Fruit fly (Drosophila melanogaster): ENCODE results near the gene acs.

The acs gene

DNA sequence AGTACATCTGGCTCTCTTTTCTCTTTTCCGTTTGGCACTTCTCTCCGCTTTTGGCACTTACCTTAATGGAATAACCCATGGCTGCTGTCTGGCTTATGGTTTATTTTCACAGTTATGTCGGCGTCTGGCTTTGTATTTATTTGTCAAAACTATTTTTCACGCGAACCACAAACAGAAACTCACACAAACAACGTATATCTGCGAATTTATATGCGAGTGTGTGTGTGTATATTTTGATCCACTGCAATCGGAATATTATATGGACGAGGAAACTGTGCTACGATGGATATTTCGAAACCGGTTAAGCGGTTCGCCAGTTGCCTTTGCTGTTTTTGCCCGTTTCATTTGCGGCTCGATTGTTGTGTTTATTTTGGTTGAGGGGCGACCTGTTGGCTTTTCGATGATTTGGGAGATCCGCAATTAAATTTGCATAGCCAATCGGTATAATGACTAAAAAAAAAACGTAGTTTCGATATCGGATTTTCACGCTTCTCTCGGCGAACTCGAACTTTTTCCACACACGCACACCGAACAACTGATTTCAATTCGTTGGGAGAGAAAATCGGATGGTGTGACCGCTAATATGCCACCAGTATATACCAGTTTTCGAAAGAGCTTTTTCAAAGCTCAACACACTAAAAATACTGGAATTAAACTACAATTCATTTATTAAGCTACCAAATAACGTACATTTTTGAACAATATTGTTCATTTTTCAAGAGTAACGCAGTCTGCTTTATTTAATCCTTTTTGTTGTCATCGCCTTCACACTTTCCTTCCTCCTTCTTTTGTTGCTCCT lies 1.7 kb upstream of the acs start, which contains the start of gene CG1927 (continued):
- no peak for TF ChIP-seq Hand (GFP tag; optimal IDR thresholded peaks at IDR 0.05)
- TF ChIP-seq jumu (GFP tag; optimal IDR thresholded peaks at IDR 0.05): no peak
- no peak for TF ChIP-seq trh (GFP tag; optimal IDR thresholded peaks at IDR 0.05)
- no peak for TF ChIP-seq CG8765 (GFP tag; IDR thresholded peaks at IDR 0.05)
- TF ChIP-seq CG12769 (tag; optimal IDR thresholded peaks at IDR 0.05): peak; percentile 43
- TF ChIP-seq sug (tag; optimal IDR thresholded peaks at IDR 0.05): no peak
- TF ChIP-seq sd (tag; optimal IDR thresholded peaks at IDR 0.05): peak; percentile 22
- TF ChIP-seq CG10462 (GFP tag; optimal IDR thresholded peaks at IDR 0.05): no peak
- TF ChIP-seq mam (GFP tag; optimal IDR thresholded peaks at IDR 0.05): no peak
- no peak for TF ChIP-seq gsb-n (tag; optimal IDR thresholded peaks at IDR 0.05)
- TF ChIP-seq ewg (GFP tag; optimal IDR thresholded peaks at IDR 0.05): no peak
- TF ChIP-seq CG13894 (tag; optimal IDR thresholded peaks at IDR 0.05): peak; percentile 64
- TF ChIP-seq vvl (GFP tag; IDR thresholded peaks at IDR 0.05): peak; percentile 75
- TF ChIP-seq CG14860 (GFP tag; IDR thresholded peaks at IDR 0.05; ENCODE audit: partially characterized antibody): no peak
- TF ChIP-seq CG15011 (GFP tag; optimal IDR thresholded peaks at IDR 0.05): no peak
- no peak for TF ChIP-seq CG5953 (GFP tag; IDR thresholded peaks at IDR 0.05)
- 0 out of 3 replicates have a peak, but pooled peaks have one; percentile 28 for TF ChIP-seq ci (GFP tag; IDR thresholded peaks at IDR 0.05)
- no peak for TF ChIP-seq nau (GFP tag; optimal IDR thresholded peaks at IDR 0.05)
- no peak for TF ChIP-seq CG2120 (GFP tag; optimal IDR thresholded peaks at IDR 0.05)
- TF ChIP-seq CG10654 (GFP tag; optimal IDR thresholded peaks at IDR 0.05): no peak
- TF ChIP-seq stwl (tag; optimal IDR thresholded peaks at IDR 0.05): no peak
- TF ChIP-seq Sox102F (GFP tag; optimal IDR thresholded peaks at IDR 0.05): no peak
- no peak for TF ChIP-seq CG1832 (GFP tag; optimal IDR thresholded peaks at IDR 0.05)
- TF ChIP-seq Scr (GFP tag; IDR thresholded peaks at IDR 0.05; ENCODE audit: partially characterized antibody): 0 out of 2 replicates have a peak, but pooled peaks have one; percentile 20
- TF ChIP-seq bowl (GFP tag; IDR thresholded peaks at IDR 0.05): no peak
- TF ChIP-seq BtbVII (GFP tag; optimal IDR thresholded peaks at IDR 0.05): no peak
- TF ChIP-seq CG10366 (GFP tag; IDR thresholded peaks at IDR 0.05): no peak
- 0 out of 2 replicates have a peak, but pooled peaks have one; percentile 5 for TF ChIP-seq CG16779 (GFP tag; IDR thresholded peaks at IDR 0.05)
- peak; percentile 22 for TF ChIP-seq Dp (GFP tag; optimal IDR thresholded peaks at IDR 0.05)
- no peak for TF ChIP-seq Sry-β (GFP tag; optimal IDR thresholded peaks at IDR 0.05)
- peak; percentile 68 for TF ChIP-seq CG42726 (GFP tag; IDR thresholded peaks at IDR 0.05; ENCODE audit: partially characterized antibody)
- no peak for TF ChIP-seq YL-1 (GFP tag; optimal IDR thresholded peaks at IDR 0.05)
- TF ChIP-seq CG10431 (GFP tag; optimal IDR thresholded peaks at IDR 0.05): no peak
- TF ChIP-seq Mad (GFP tag; optimal IDR thresholded peaks at IDR 0.05): no peak
- no peak for TF ChIP-seq H2.0 (GFP tag; IDR thresholded peaks at IDR 0.05)
- no peak for TF ChIP-seq knrl (GFP tag; IDR thresholded peaks at IDR 0.05; ENCODE audit: partially characterized antibody)
- no peak for TF ChIP-seq CG2116 (GFP tag; optimal IDR thresholded peaks at IDR 0.05)
- peak; percentile 86 for TF ChIP-seq Myb (GFP tag; optimal IDR thresholded peaks at IDR 0.05)
- no peak for TF ChIP-seq ftz-f1 (GFP tag; optimal IDR thresholded peaks at IDR 0.05)
- TF ChIP-seq exex (tag; optimal IDR thresholded peaks at IDR 0.05): no peak
- peak; percentile 2 for TF ChIP-seq scrt (GFP tag; optimal IDR thresholded peaks at IDR 0.05)
- no peak for TF ChIP-seq CG12744 (GFP tag; optimal IDR thresholded peaks at IDR 0.05)
- no peak for TF ChIP-seq onecut (GFP tag; IDR thresholded peaks at IDR 0.05)
- TF ChIP-seq Elba2 (GFP tag; optimal IDR thresholded peaks at IDR 0.05): no peak
- peak; percentile 26 for TF ChIP-seq Hmr (GFP tag; optimal IDR thresholded peaks at IDR 0.05)
- no peak for TF ChIP-seq ro (GFP tag; IDR thresholded peaks at IDR 0.05)
- no peak for TF ChIP-seq bbx (GFP tag; IDR thresholded peaks at IDR 0.05; ENCODE audit: partially characterized antibody)
- TF ChIP-seq fru (optimal IDR thresholded peaks at IDR 0.05): no peak
- TF ChIP-seq vfl (GFP tag; optimal IDR thresholded peaks at IDR 0.05): no peak

Data from whole organism, embryonic.